Worm (Caenorhabditis elegans): ENCODE measurements around the gene T06A1.1.

DNA sequence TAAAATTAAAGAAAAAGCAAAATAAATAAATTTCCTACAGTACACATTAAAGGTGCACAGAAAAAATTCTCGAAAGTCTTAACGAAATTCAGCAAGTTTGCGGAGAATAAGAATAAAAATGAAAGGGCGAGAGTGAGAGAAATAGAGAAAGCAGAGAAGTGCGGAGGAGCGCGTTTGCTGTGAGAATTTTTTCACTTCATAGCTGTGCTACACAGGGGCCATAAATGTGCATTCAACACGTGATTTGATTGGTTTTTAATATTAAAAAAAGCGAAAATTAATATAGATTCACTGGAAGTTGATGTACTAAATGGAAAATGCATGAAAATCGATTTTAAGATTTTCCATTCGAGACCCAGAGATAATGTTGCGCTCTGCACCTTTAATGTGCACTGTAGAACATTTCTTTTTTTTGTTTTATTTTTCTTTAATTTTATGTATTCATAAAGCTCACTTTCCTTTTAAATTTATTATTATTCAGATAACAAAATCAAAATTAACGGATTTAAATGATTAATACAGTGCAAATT lies 7.3 kb downstream of the T06A1.1 start, which contains the start of gene Y32G9A.2:
- TF ChIP-seq F23B12.7 (tag; optimal IDR thresholded peaks at IDR 0.05; ENCODE audit: insufficient read depth) (no peak), rec-8 (tag; optimal IDR thresholded peaks at IDR 0.05) (no peak), snpc-3.4 (tag; optimal IDR thresholded peaks at IDR 0.05) (no peak), nfya-1 (tag; optimal IDR thresholded peaks at IDR 0.05; ENCODE audit: borderline replicate concordance, insufficient read depth) (no peak), hmg-1.2 (GFP tag; IDR thresholded peaks at IDR 0.05) (no peak; the same call in 1 of the 2 replicates), nfyb-1 (GFP tag; IDR thresholded peaks at IDR 0.05) (no peak), rcor-1 (GFP tag; IDR thresholded peaks at IDR 0.05) (no peak), ama-1 (optimal IDR thresholded peaks at IDR 0.05) (no peak), ama-1 (GFP tag; optimal IDR thresholded peaks at IDR 0.05) (no peak), F52B5.7 (tag; optimal IDR thresholded peaks at IDR 0.05) (no peak)
